Fruit fly (Drosophila melanogaster): Measurements from ENCODE around the gene CG7668.

CG7668 gene

dm6 chr3L:20002482-20003234 lies at the start of gene CG7668:
CG7668 (plus strand) TSS chr3L:20002736.
- no peak for TF ChIP-seq h (optimal IDR thresholded peaks at IDR 0.05)
- no peak for TF ChIP-seq Myc (optimal IDR thresholded peaks at IDR 0.05)
- TF ChIP-seq psq (optimal IDR thresholded peaks at IDR 0.05), result no peak
- no peak for TF ChIP-seq ttk (optimal IDR thresholded peaks at IDR 0.05)
- no peak for TF ChIP-seq Sin3A (optimal IDR thresholded peaks at IDR 0.05)
- no peak for TF ChIP-seq insv (optimal IDR thresholded peaks at IDR 0.05)

- TF ChIP-seq ttk (optimal IDR thresholded peaks at IDR 0.05), result no peak
- no peak for TF ChIP-seq Sin3A (optimal IDR thresholded peaks at IDR 0.05)
- TF ChIP-seq psq (optimal IDR thresholded peaks at IDR 0.05), result no peak
- TF ChIP-seq h (optimal IDR thresholded peaks at IDR 0.05), result no peak
- TF ChIP-seq Myc (optimal IDR thresholded peaks at IDR 0.05), result no peak
- no peak for TF ChIP-seq insv (optimal IDR thresholded peaks at IDR 0.05)
These were observed 48.9 kb upstream of the CG7668 start, which contains the start of gene CG42655 for dm6 chr3L:19953612-19954011. CG42655 (minus strand) TSS chr3L:19953712.

dm6 chr3L:19954426-19954825 lies 48.1 kb upstream of the CG7668 start, which contains the start of gene CG42654:
CG42654 (minus strand) TSS chr3L:19954526.
- TF ChIP-seq ttk (optimal IDR thresholded peaks at IDR 0.05) (no peak), h (optimal IDR thresholded peaks at IDR 0.05) (no peak), Myc (optimal IDR thresholded peaks at IDR 0.05) (no peak), psq (optimal IDR thresholded peaks at IDR 0.05) (no peak), Sin3A (optimal IDR thresholded peaks at IDR 0.05) (no peak), insv (optimal IDR thresholded peaks at IDR 0.05) (no peak)

- TF ChIP-seq Myc (optimal IDR thresholded peaks at IDR 0.05), result no peak
- TF ChIP-seq insv (optimal IDR thresholded peaks at IDR 0.05), result no peak
These were observed 46.8 kb upstream of the CG7668 start, which contains the start of gene CG42263 for dm6 chr3L:19955699-19956098. CG42263 (minus strand) TSS chr3L:19955799.

dm6 chr3L:19961805-19962204 lies 40.7 kb upstream of the CG7668 start:
- TF ChIP-seq insv (optimal IDR thresholded peaks at IDR 0.05), result no peak
- no peak for TF ChIP-seq psq (optimal IDR thresholded peaks at IDR 0.05)
- no peak for TF ChIP-seq Myc (optimal IDR thresholded peaks at IDR 0.05)
- no peak for TF ChIP-seq Sin3A (optimal IDR thresholded peaks at IDR 0.05)
- no peak for TF ChIP-seq h (optimal IDR thresholded peaks at IDR 0.05)
- no peak for TF ChIP-seq ttk (optimal IDR thresholded peaks at IDR 0.05)

- no peak for TF ChIP-seq psq (optimal IDR thresholded peaks at IDR 0.05)
- TF ChIP-seq Myc (optimal IDR thresholded peaks at IDR 0.05), result no peak
- no peak for TF ChIP-seq h (optimal IDR thresholded peaks at IDR 0.05)
- no peak for TF ChIP-seq insv (optimal IDR thresholded peaks at IDR 0.05)
- no peak for TF ChIP-seq ttk (optimal IDR thresholded peaks at IDR 0.05)
- TF ChIP-seq Sin3A (optimal IDR thresholded peaks at IDR 0.05), result no peak
These were observed 33.6 kb upstream of the CG7668 start for dm6 chr3L:19968725-19969598.

- no peak for TF ChIP-seq Sin3A (optimal IDR thresholded peaks at IDR 0.05)
- no peak for TF ChIP-seq psq (optimal IDR thresholded peaks at IDR 0.05)
- no peak for TF ChIP-seq ttk (optimal IDR thresholded peaks at IDR 0.05)
- TF ChIP-seq h (optimal IDR thresholded peaks at IDR 0.05), result no peak
- TF ChIP-seq Myc (optimal IDR thresholded peaks at IDR 0.05), result no peak
- TF ChIP-seq insv (optimal IDR thresholded peaks at IDR 0.05), result no peak
These were observed 24.4 kb upstream of the CG7668 start for dm6 chr3L:19978088-19978487.

dm6 chr3L:19979592-19979991 lies 22.9 kb upstream of the CG7668 start, which contains the start of gene CG14182:
CG14182 (minus strand) TSS chr3L:19979812.
- TF ChIP-seq psq (optimal IDR thresholded peaks at IDR 0.05), result no peak
- no peak for TF ChIP-seq ttk (optimal IDR thresholded peaks at IDR 0.05)
- TF ChIP-seq Sin3A (optimal IDR thresholded peaks at IDR 0.05), result no peak
- no peak for TF ChIP-seq Myc (optimal IDR thresholded peaks at IDR 0.05)
- no peak for TF ChIP-seq h (optimal IDR thresholded peaks at IDR 0.05)

dm6 chr3L:19981385-19981784 lies 21.2 kb upstream of the CG7668 start, which contains the start of gene CG17732:
CG17732 (plus strand) TSS chr3L:19981685.
- TF ChIP-seq insv (optimal IDR thresholded peaks at IDR 0.05), result no peak
- TF ChIP-seq Sin3A (optimal IDR thresholded peaks at IDR 0.05), result no peak
- TF ChIP-seq Myc (optimal IDR thresholded peaks at IDR 0.05), result no peak
- no peak for TF ChIP-seq h (optimal IDR thresholded peaks at IDR 0.05)
- no peak for TF ChIP-seq ttk (optimal IDR thresholded peaks at IDR 0.05)
- no peak for TF ChIP-seq psq (optimal IDR thresholded peaks at IDR 0.05)

dm6 chr3L:19985768-19986167 lies 16.8 kb upstream of the CG7668 start, which contains the start of the genes hale and schuy:
hale (minus strand) TSS chr3L:19985868.
schuy (plus strand) TSS chr3L:19986093.
- TF ChIP-seq Myc (optimal IDR thresholded peaks at IDR 0.05), result no peak
- no peak for TF ChIP-seq Sin3A (optimal IDR thresholded peaks at IDR 0.05)
- no peak for TF ChIP-seq h (optimal IDR thresholded peaks at IDR 0.05)
- TF ChIP-seq insv (optimal IDR thresholded peaks at IDR 0.05), result no peak
- no peak for TF ChIP-seq ttk (optimal IDR thresholded peaks at IDR 0.05)
- no peak for TF ChIP-seq psq (optimal IDR thresholded peaks at IDR 0.05)

dm6 chr3L:19988891-19989290 lies 13.6 kb upstream of the CG7668 start, which contains the start of gene Csas:
Csas (minus strand) TSS chr3L:19988991.
- TF ChIP-seq psq (optimal IDR thresholded peaks at IDR 0.05) (no peak), Myc (optimal IDR thresholded peaks at IDR 0.05) (no peak), insv (optimal IDR thresholded peaks at IDR 0.05) (no peak), ttk (optimal IDR thresholded peaks at IDR 0.05) (no peak), Sin3A (optimal IDR thresholded peaks at IDR 0.05) (no peak), h (optimal IDR thresholded peaks at IDR 0.05) (no peak)

- no peak for TF ChIP-seq psq (optimal IDR thresholded peaks at IDR 0.05)
- TF ChIP-seq insv (optimal IDR thresholded peaks at IDR 0.05), result no peak
- no peak for TF ChIP-seq h (optimal IDR thresholded peaks at IDR 0.05)
- no peak for TF ChIP-seq ttk (optimal IDR thresholded peaks at IDR 0.05)
- TF ChIP-seq Sin3A (optimal IDR thresholded peaks at IDR 0.05), result no peak
- no peak for TF ChIP-seq Myc (optimal IDR thresholded peaks at IDR 0.05)
These were observed 11.4 kb upstream of the CG7668 start, which contains the start of gene fln for dm6 chr3L:19991120-19991519. fln (minus strand) TSS chr3L:19991220.

All from Kc167 (cell line).